Fruit fly (Drosophila melanogaster) whole organism, embryonic: ENCODE measurements around the gene Gr98d.

Experiments used
- B-H1 ChIP-seq: fragments of 200-800 bp; sonication (Bioruptor generic); IDR thresholded peaks from 3 replicates; pipeline ENCODE4 v1.3.6; 2022; ENCODE audit warnings: missing biosample characterization, missing genetic modification characterization
- Blimp-1 ChIP-seq: fragments of 200-800 bp; sonication (Bioruptor generic); optimal IDR thresholded peaks from 3 replicates; lab custom pipeline; 2018; ENCODE audit warnings: missing biosample characterization, missing genetic modification characterization, mild to moderate bottlenecking, moderate library complexity, missing genetic modification reagents
- CG10147 ChIP-seq: fragments of 200-800 bp; sonication (Bioruptor generic); optimal IDR thresholded peaks from 2 replicates; lab custom pipeline; 2019; ENCODE audit warnings: missing biosample characterization, mild to moderate bottlenecking, missing genetic modification characterization, moderate library complexity
- CG10431 ChIP-seq: fragments of 200-800 bp; sonication (Bioruptor generic); optimal IDR thresholded peaks from 3 replicates; lab custom pipeline; 2018; ENCODE audit warnings: missing biosample characterization, mild to moderate bottlenecking, missing genetic modification characterization
- CG13624 ChIP-seq: fragments of 200-800 bp; sonication (Bioruptor generic); optimal IDR thresholded peaks from 2 replicates; lab custom pipeline; 2016; ENCODE audit warnings: missing biosample characterization, missing genetic modification characterization
- CG14710 ChIP-seq: fragments of 200-800 bp; sonication (Bioruptor generic); optimal IDR thresholded peaks from 3 replicates; lab custom pipeline; 2019; ENCODE audit warnings: missing biosample characterization, mild to moderate bottlenecking, missing genetic modification characterization, moderate library complexity
- CG15479 ChIP-seq: fragments of 200-800 bp; sonication (Bioruptor generic); optimal IDR thresholded peaks from 3 replicates; lab custom pipeline; 2019; ENCODE audit warnings: missing biosample characterization, mild to moderate bottlenecking, missing genetic modification characterization, moderate library complexity
- CG18262 ChIP-seq: fragments of 200-800 bp; optimal IDR thresholded peaks from 3 replicates; lab custom pipeline; 2019; ENCODE audit warnings: missing biosample characterization, mild to moderate bottlenecking, missing genetic modification characterization, moderate library complexity
- CG30403 ChIP-seq: fragments of 200-800 bp; sonication (Bioruptor generic); optimal IDR thresholded peaks from 3 replicates; lab custom pipeline; 2016; ENCODE audit warnings: missing biosample characterization, missing genetic modification characterization
- CG32532 ChIP-seq: fragments of 200-800 bp; sonication (Bioruptor generic); IDR thresholded peaks from 2 replicates; pipeline ENCODE4 v1.3.6; 2022; ENCODE audit warnings: missing biosample characterization, missing genetic modification characterization
- CG4360 ChIP-seq: fragments of 200-800 bp; sonication (Bioruptor generic); IDR thresholded peaks from 2 replicates; pipeline ENCODE4 v1.3.6; 2022; ENCODE audit warnings: missing biosample characterization, missing genetic modification characterization
- CG4617 ChIP-seq: fragments of 200-800 bp; sonication (Bioruptor generic); optimal IDR thresholded peaks from 3 replicates; lab custom pipeline; 2016; ENCODE audit warnings: missing biosample characterization, missing genetic modification characterization, borderline replicate concordance
- CG5180 ChIP-seq: fragments of 200-800 bp; sonication (Bioruptor generic); optimal IDR thresholded peaks from 3 replicates; lab custom pipeline; 2017; ENCODE audit warnings: missing biosample characterization, missing genetic modification characterization, mild to moderate bottlenecking, moderate library complexity, missing genetic modification reagents
- CG6254 ChIP-seq: fragments of 200-800 bp; sonication (Bioruptor generic); optimal IDR thresholded peaks from 3 replicates; lab custom pipeline; 2017; ENCODE audit warnings: mild to moderate bottlenecking, missing biosample characterization, missing genetic modification reagents, missing genetic modification characterization
- CG9609 ChIP-seq: fragments of 200-800 bp; sonication (Bioruptor generic); optimal IDR thresholded peaks from 3 replicates; lab custom pipeline; 2016; ENCODE audit warnings: missing biosample characterization, missing genetic modification characterization
- Dad ChIP-seq: fragments of 200-800 bp; sonication (Bioruptor generic); optimal IDR thresholded peaks from 3 replicates; lab custom pipeline; 2016; ENCODE audit warnings: missing biosample characterization, missing genetic modification characterization
- Deaf1 ChIP-seq: fragments of 200-800 bp; optimal IDR thresholded peaks from 3 replicates; lab custom pipeline; 2019; ENCODE audit warnings: missing biosample characterization, mild to moderate bottlenecking, missing genetic modification characterization, moderate library complexity
- Dip3 ChIP-seq: fragments of 200-800 bp; sonication (Bioruptor generic); optimal IDR thresholded peaks from 3 replicates; lab custom pipeline; 2016; ENCODE audit warnings: missing biosample characterization, missing genetic modification characterization
- Doc2 ChIP-seq: fragments of 200-800 bp; sonication (Bioruptor generic); IDR thresholded peaks from 2 replicates; pipeline ENCODE4 v1.3.6; 2022; ENCODE audit warnings: missing biosample characterization, missing genetic modification characterization
- Drgx ChIP-seq: fragments of 200-800 bp; sonication (Bioruptor generic); IDR thresholded peaks from 2 replicates; pipeline ENCODE4 v1.3.6; 2022; ENCODE audit warnings: missing biosample characterization, missing genetic modification characterization
- E2f1 ChIP-seq: fragments of 200-800 bp; sonication (Bioruptor generic); IDR thresholded peaks from 2 replicates; pipeline ENCODE4 v1.3.6; 2022; ENCODE audit warnings: missing biosample characterization, missing genetic modification characterization
- Elba2 ChIP-seq: fragments of 200-800 bp; sonication (Bioruptor generic); optimal IDR thresholded peaks from 3 replicates; lab custom pipeline; 2016; ENCODE audit warnings: missing biosample characterization, missing genetic modification characterization
- H15 ChIP-seq: fragments of 200-800 bp; sonication (Bioruptor generic); IDR thresholded peaks from 3 replicates; pipeline ENCODE4 v1.3.6; 2022; ENCODE audit warnings: missing biosample characterization, missing genetic modification characterization
- Lpt ChIP-seq: fragments of >200 bp; optimal IDR thresholded peaks from 2 replicates; lab custom pipeline; 2018; ENCODE audit warnings: missing biosample characterization, missing genetic modification characterization
- Med ChIP-seq: fragments of 200-800 bp; sonication (Bioruptor generic); peaks from one replicate; lab custom pipeline; 2016; ENCODE audit warnings: missing biosample characterization, missing genetic modification characterization, mild to moderate bottlenecking, inconsistent platforms, moderate library complexity
- Ptx1 ChIP-seq: fragments of 200-800 bp; sonication (Bioruptor generic); IDR thresholded peaks from 2 replicates; pipeline ENCODE4 v1.3.6; 2022; ENCODE audit warnings: missing biosample characterization, missing genetic modification characterization
- Ravus ChIP-seq: fragments of 200-800 bp; sonication (Bioruptor generic); IDR thresholded peaks from 2 replicates; pipeline ENCODE4 v1.3.6; 2022; ENCODE audit warnings: missing biosample characterization, missing genetic modification characterization
- Side ChIP-seq: fragments of 200-800 bp; sonication (Bioruptor generic); optimal IDR thresholded peaks from 2 replicates; lab custom pipeline; 2016; ENCODE audit warnings: missing biosample characterization, missing genetic modification characterization
- al ChIP-seq: fragments of 200-800 bp; sonication (Bioruptor generic); IDR thresholded peaks from 2 replicates; pipeline ENCODE4 v1.3.6; 2022; ENCODE audit warnings: missing biosample characterization, missing genetic modification characterization
- br ChIP-seq: fragments of >200 bp; optimal IDR thresholded peaks from 2 replicates; lab custom pipeline; 2017
- cg ChIP-seq: fragments of 200-800 bp; sonication (Bioruptor generic); optimal IDR thresholded peaks from 3 replicates; lab custom pipeline; 2019; ENCODE audit warnings: missing biosample characterization, mild to moderate bottlenecking, missing genetic modification characterization, moderate library complexity
- cwo ChIP-seq: fragments of 200-800 bp; sonication (Bioruptor generic); optimal IDR thresholded peaks from 3 replicates; lab custom pipeline; 2017; ENCODE audit warnings: missing biosample characterization, missing genetic modification characterization, mild to moderate bottlenecking, moderate library complexity, missing genetic modification reagents
- dati ChIP-seq: fragments of 200-800 bp; sonication (Bioruptor generic); IDR thresholded peaks from 2 replicates; pipeline ENCODE4 v1.3.6; 2022; ENCODE audit warnings: missing biosample characterization, missing genetic modification characterization
- fd3F ChIP-seq: fragments of 200-800 bp; sonication (Bioruptor generic); optimal IDR thresholded peaks from 2 replicates; lab custom pipeline; 2018; ENCODE audit warnings: missing biosample characterization, mild to moderate bottlenecking, missing genetic modification characterization, moderate library complexity
- fd64A ChIP-seq: fragments of 200-800 bp; sonication (Bioruptor generic); optimal IDR thresholded peaks from 3 replicates; lab custom pipeline; 2018; ENCODE audit warnings: missing biosample characterization, mild to moderate bottlenecking, missing genetic modification characterization
- fd96Cb ChIP-seq: fragments of 200-800 bp; sonication (Bioruptor generic); optimal IDR thresholded peaks from 2 replicates; lab custom pipeline; 2018; ENCODE audit warnings: missing biosample characterization, mild to moderate bottlenecking, missing genetic modification characterization, moderate library complexity
- fru ChIP-seq: fragments of >200 bp; optimal IDR thresholded peaks from 2 replicates; lab custom pipeline; 2017
- gfzf ChIP-seq: fragments of 200-800 bp; sonication (Bioruptor generic); optimal IDR thresholded peaks from 2 replicates; lab custom pipeline; 2016; ENCODE audit warnings: missing biosample characterization, mild to moderate bottlenecking, missing genetic modification characterization, moderate library complexity
- hb ChIP-seq: fragments of 200-800 bp; sonication (Bioruptor generic); IDR thresholded peaks from 3 replicates; pipeline ENCODE4 v1.3.6; 2022; ENCODE audit warnings: missing biosample characterization, missing genetic modification characterization; ENCODE audit not compliant: partially characterized antibody
- ken ChIP-seq: fragments of 200-800 bp; sonication (Bioruptor generic); IDR thresholded peaks from 3 replicates; pipeline ENCODE4 v1.3.6; 2022; ENCODE audit warnings: missing biosample characterization, missing genetic modification characterization
- lilli ChIP-seq: fragments of 200-800 bp; sonication (Bioruptor generic); optimal IDR thresholded peaks from 3 replicates; lab custom pipeline; 2016; ENCODE audit warnings: missing biosample characterization, missing genetic modification characterization
- lov ChIP-seq, 2 experiments: fragments of 200-800 bp in 1 of 2; fragments of >200 bp in 1 of 2; sonication (Bioruptor generic) in 1 of 2; IDR thresholded peaks in 1 of 2; optimal IDR thresholded peaks in 1 of 2; 2 replicates in 1 of 2; 3 replicates in 1 of 2; pipeline versions ENCODE4 v1.3.6 to Lab custom; 2017 to 2022; ENCODE audit warnings: missing biosample characterization in 1 of 2, missing genetic modification characterization in 1 of 2
- mirr ChIP-seq: fragments of 200-800 bp; sonication (Bioruptor generic); optimal IDR thresholded peaks from 3 replicates; lab custom pipeline; 2018; ENCODE audit warnings: missing biosample characterization, mild to moderate bottlenecking, missing genetic modification characterization
- nau ChIP-seq: fragments of 200-800 bp; sonication (Bioruptor generic); optimal IDR thresholded peaks from 3 replicates; lab custom pipeline; 2017; ENCODE audit warnings: missing biosample characterization, mild to moderate bottlenecking, missing genetic modification characterization, missing genetic modification reagents
- nerfin-2 ChIP-seq: fragments of 200-800 bp; sonication (Bioruptor generic); IDR thresholded peaks from 2 replicates; pipeline ENCODE4 v1.3.6; 2022; ENCODE audit warnings: missing biosample characterization, missing genetic modification characterization; ENCODE audit not compliant: partially characterized antibody
- nmo ChIP-seq: fragments of 200-800 bp; sonication (Bioruptor generic); optimal IDR thresholded peaks from 2 replicates; lab custom pipeline; 2018; ENCODE audit warnings: missing biosample characterization, mild to moderate bottlenecking, missing genetic modification characterization, moderate library complexity
- slp2 ChIP-seq: fragments of 200-800 bp; sonication (Bioruptor generic); optimal IDR thresholded peaks from 2 replicates; lab custom pipeline; 2016; ENCODE audit warnings: missing biosample characterization, missing genetic modification characterization
- sr ChIP-seq: fragments of 200-800 bp; sonication (Bioruptor generic); IDR thresholded peaks from 3 replicates; pipeline ENCODE4 v1.3.6; 2022; ENCODE audit warnings: missing biosample characterization, missing genetic modification characterization
- unpg ChIP-seq: fragments of 200-800 bp; sonication (Bioruptor generic); optimal IDR thresholded peaks from 3 replicates; lab custom pipeline; 2018; ENCODE audit warnings: missing biosample characterization, mild to moderate bottlenecking, missing genetic modification characterization, moderate library complexity
- vnd ChIP-seq: fragments of 200-800 bp; sonication (Bioruptor generic); IDR thresholded peaks from 3 replicates; pipeline ENCODE4 v1.3.6; 2022; ENCODE audit warnings: missing biosample characterization, missing genetic modification characterization; ENCODE audit not compliant: partially characterized antibody
- yki ChIP-seq: fragments of >200 bp; optimal IDR thresholded peaks from 3 replicates; lab custom pipeline; 2018

The Gr98d gene

dm6 chr3R:27554964-27555363, 9.1 kb downstream of the Gr98d start (continued):
- no peak for TF ChIP-seq CG15479 (GFP tag; lab: Kevin White, UChicago)
- peak; percentile 72 for TF ChIP-seq Dad (GFP tag; lab: Kevin White, UChicago)
- TF ChIP-seq CG6254, result peak; percentile 78
- peak; percentile 72 for TF ChIP-seq fd3F (GFP tag; lab: Kevin White, UChicago)
- peak; percentile 34 for TF ChIP-seq Dip3 (GFP tag; lab: Kevin White, UChicago)
- no peak for TF ChIP-seq yki (lab: Kevin White, UChicago)
- no peak for TF ChIP-seq Lpt (GFP tag; lab: Kevin White, UChicago)
- TF ChIP-seq Drgx (GFP tag; lab: Robert Waterston, UW), result peak; percentile 92
- TF ChIP-seq CG5180 (GFP tag; lab: Kevin White, UChicago), result peak; percentile 70
- TF ChIP-seq unpg (GFP tag; lab: Kevin White, UChicago), result peak; percentile 89
- TF ChIP-seq CG4617, result peak; percentile 32
- peak; percentile 63 for TF ChIP-seq CG13624 (GFP tag; lab: Kevin White, UChicago)
- peak; percentile 47 for TF ChIP-seq CG10431 (GFP tag; lab: Kevin White, UChicago)
- TF ChIP-seq vnd, result no peak
- peak; percentile 55; the same call in 1 of the 3 replicates for TF ChIP-seq sr (GFP tag; lab: Robert Waterston, UW)
- peak; percentile 96 for TF ChIP-seq Med (GFP tag; lab: Kevin White, UChicago)
- TF ChIP-seq Doc2, result no peak
- TF ChIP-seq cg, result no peak
- TF ChIP-seq CG18262, result peak; percentile 89
- peak; percentile 34; the same call in 1 of the 2 replicates for TF ChIP-seq CG4360 (GFP tag; lab: Robert Waterston, UW)
- TF ChIP-seq fru (lab: Kevin White, UChicago), result no peak
- no peak for TF ChIP-seq hb (GFP tag; lab: Robert Waterston, UW)
- no peak for TF ChIP-seq Deaf1 (tag; lab: Kevin White, UChicago)
- TF ChIP-seq lilli, result peak; percentile 61
- peak; percentile 69 for TF ChIP-seq B-H1
- no peak for TF ChIP-seq br
- TF ChIP-seq al, result peak; percentile 44; the same call in 1 of the 2 replicates
- peak; percentile 57; the same call in 1 of the 2 replicates for TF ChIP-seq dati (GFP tag; lab: Robert Waterston, UW)
- peak; percentile 69; the same call in 2 of the 3 replicates for TF ChIP-seq ken (GFP tag; lab: Robert Waterston, UW)
- peak; percentile 68 for TF ChIP-seq cwo (GFP tag; lab: Kevin White, UChicago)
- peak; percentile 71 for TF ChIP-seq CG9609 (GFP tag; lab: Kevin White, UChicago)
- TF ChIP-seq nmo (GFP tag; lab: Kevin White, UChicago), result peak; percentile 89
- TF ChIP-seq E2f1 (GFP tag; lab: Robert Waterston, UW), result peak; percentile 81
- peak; percentile 79 for TF ChIP-seq nau (GFP tag; lab: Kevin White, UChicago)
- TF ChIP-seq mirr, result no peak
- TF ChIP-seq fd64A (GFP tag; lab: Kevin White, UChicago), result peak; percentile 75
- TF ChIP-seq CG32532 (GFP tag; lab: Robert Waterston, UW), result peak; percentile 73
- peak; percentile 71 for TF ChIP-seq slp2
- TF ChIP-seq Elba2 (GFP tag; lab: Kevin White, UChicago), result no peak
- TF ChIP-seq H15 (GFP tag; lab: Robert Waterston, UW), result peak; percentile 78
- TF ChIP-seq Side (GFP tag; lab: Kevin White, UChicago), result peak; percentile 69
- no peak for TF ChIP-seq gfzf (GFP tag; lab: Kevin White, UChicago)
- TF ChIP-seq nerfin-2 (GFP tag; lab: Robert Waterston, UW), result no peak
- TF ChIP-seq CG14710 (tag; lab: Kevin White, UChicago), result peak; percentile 81
- TF ChIP-seq Ravus (GFP tag; lab: Robert Waterston, UW), result peak; percentile 11; the same call in 1 of the 2 replicates
- TF ChIP-seq lov (optimal IDR thresholded peaks at IDR 0.05; lab: Kevin White, UChicago), result no peak
- TF ChIP-seq lov (GFP tag; IDR thresholded peaks at IDR 0.05; lab: Robert Waterston, UW), result peak; percentile 84
- TF ChIP-seq Ptx1, result peak; percentile 85
- peak; percentile 63 for TF ChIP-seq CG10147 (GFP tag; lab: Kevin White, UChicago)
- peak; percentile 86 for TF ChIP-seq fd96Cb (tag; lab: Kevin White, UChicago)
- peak; percentile 87 for TF ChIP-seq Blimp-1 (GFP tag; lab: Kevin White, UChicago)
- TF ChIP-seq CG30403 (GFP tag; lab: Kevin White, UChicago), result peak; percentile 80
